Fruit fly (Drosophila melanogaster): ENCODE results near the gene Secp43.

The Secp43 gene

dm6 chr2L:4459543-4459942 lies 5.3 kb upstream of the Secp43 start, which contains the start of the genes mRpL27 and CG15435:
Gene mRpL27 (minus strand): TSS chr2L:4459638.
Gene CG15435 (plus strand): TSS chr2L:4459729.
- peak; percentile 8 for TF ChIP-seq CG15710 (tag; optimal IDR thresholded peaks at IDR 0.05)
- TF ChIP-seq CG34367 (tag; optimal IDR thresholded peaks at IDR 0.05) = no peak
- peak; percentile 22 for TF ChIP-seq EcR (GFP tag; optimal IDR thresholded peaks at IDR 0.05)

dm6 chr2L:4458119-4459056 lies 4.1 kb upstream of the Secp43 start, which contains the start of gene RpL27A:
Gene RpL27A (minus strand): TSS chr2L:4458364.
- TF ChIP-seq CG8159 (tag; optimal IDR thresholded peaks at IDR 0.05) = peak; percentile 44
- TF ChIP-seq CG34367 (tag; optimal IDR thresholded peaks at IDR 0.05) = peak; percentile 65
- no peak for TF ChIP-seq CG13204 (GFP tag; optimal IDR thresholded peaks at IDR 0.05)
- TF ChIP-seq CG12605 (GFP tag; IDR thresholded peaks at IDR 0.05) = peak; percentile 67
- TF ChIP-seq Pif1B (GFP tag; optimal IDR thresholded peaks at IDR 0.05) = no peak
- no peak for TF ChIP-seq EcR (GFP tag; optimal IDR thresholded peaks at IDR 0.05)
- TF ChIP-seq Snoo (tag; optimal IDR thresholded peaks at IDR 0.05) = peak; percentile 81
- TF ChIP-seq gl (tag; optimal IDR thresholded peaks at IDR 0.05) = no peak
- TF ChIP-seq CG15710 (tag; optimal IDR thresholded peaks at IDR 0.05) = peak; percentile 50
- peak; percentile 32 for TF ChIP-seq Ets98B (GFP tag; IDR thresholded peaks at IDR 0.05)
- TF ChIP-seq CG4496 (GFP tag; IDR thresholded peaks at IDR 0.05) = peak; percentile 84
- TF ChIP-seq fd96Ca (GFP tag; IDR thresholded peaks at IDR 0.05) = peak; percentile 14; the same call in 1 of the 3 replicates
- peak; percentile 47; the same call in 1 of the 2 replicates for TF ChIP-seq CG32121 (GFP tag; IDR thresholded peaks at IDR 0.05)
- TF ChIP-seq CG8301 (tag; optimal IDR thresholded peaks at IDR 0.05) = peak; percentile 5
- peak; percentile 41 for TF ChIP-seq CG9948 (tag; optimal IDR thresholded peaks at IDR 0.05)

DNA sequence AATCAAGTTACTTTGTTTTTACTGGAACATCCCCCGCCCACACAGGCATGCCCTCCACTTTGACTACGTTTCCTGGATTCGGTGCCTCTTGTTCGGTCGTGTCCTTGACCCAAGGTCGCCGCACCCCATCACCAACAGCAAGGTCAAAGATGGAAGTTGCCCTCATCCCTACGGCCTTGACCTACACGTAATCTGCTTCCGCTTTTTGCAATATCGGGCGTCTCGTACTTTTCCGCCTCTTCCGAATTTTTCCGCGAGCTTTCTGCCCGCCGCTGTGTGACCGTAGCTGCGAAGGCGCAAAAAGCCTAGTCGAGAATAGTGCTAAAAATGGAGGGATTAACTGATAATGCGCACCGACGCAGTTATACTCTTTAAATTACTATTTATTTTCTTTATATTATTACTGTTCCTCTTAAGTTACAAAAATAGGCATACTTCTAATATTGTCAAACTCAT lies 2.3 kb upstream of the Secp43 start, which contains the start of gene Gs1l:
Gs1l (minus strand) TSS at position 269 of the 456 bp plus-strand sequence.
- no peak for TF ChIP-seq rn (GFP tag; IDR thresholded peaks at IDR 0.05)
- peak; percentile 71 for TF ChIP-seq EcR (GFP tag; optimal IDR thresholded peaks at IDR 0.05)
- TF ChIP-seq CG4496 (GFP tag; IDR thresholded peaks at IDR 0.05) = no peak
- no peak for TF ChIP-seq gl (tag; optimal IDR thresholded peaks at IDR 0.05)
- TF ChIP-seq CG8159 (tag; optimal IDR thresholded peaks at IDR 0.05) = peak; percentile 26
- TF ChIP-seq CG32121 (GFP tag; IDR thresholded peaks at IDR 0.05) = peak; percentile 40; the same call in 1 of the 2 replicates
- no peak for TF ChIP-seq CG34367 (tag; optimal IDR thresholded peaks at IDR 0.05)

DNA sequence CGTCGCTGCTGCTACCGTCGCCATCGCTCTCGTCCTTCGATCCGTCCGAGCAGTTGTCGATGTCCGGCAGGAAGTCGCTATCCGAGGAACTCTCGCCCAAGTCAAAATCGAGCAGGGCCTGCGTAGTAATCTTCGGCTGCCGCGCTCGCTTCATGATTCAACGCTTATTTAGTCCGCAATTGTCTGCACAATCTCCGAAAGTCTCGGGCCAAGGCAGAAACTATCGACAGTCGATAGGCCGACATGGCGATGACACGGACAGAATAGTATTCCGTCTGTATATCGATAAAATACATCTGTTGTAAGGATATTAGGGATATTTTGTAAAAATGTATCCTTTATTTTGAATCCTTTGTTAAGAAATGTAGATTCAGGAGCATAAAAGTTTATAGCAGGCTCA lies 1.5 kb downstream of the Secp43 start, which contains the start of gene CG15439:
CG15439 (minus strand) TSS at position 241 of the 400 bp plus-strand sequence.
- TF ChIP-seq CG10348 (GFP tag; IDR thresholded peaks at IDR 0.05) (no peak), D1 (tag; optimal IDR thresholded peaks at IDR 0.05) (no peak), CG34367 (tag; optimal IDR thresholded peaks at IDR 0.05) (no peak), CG8159 (tag; optimal IDR thresholded peaks at IDR 0.05) (no peak), gl (tag; optimal IDR thresholded peaks at IDR 0.05) (no peak), CG32121 (GFP tag; IDR thresholded peaks at IDR 0.05) (no peak), CG15710 (tag; optimal IDR thresholded peaks at IDR 0.05) (no peak), fd96Ca (GFP tag; IDR thresholded peaks at IDR 0.05) (no peak), CG14655 (GFP tag; optimal IDR thresholded peaks at IDR 0.05) (no peak), CG9948 (tag; optimal IDR thresholded peaks at IDR 0.05) (no peak), Snoo (tag; optimal IDR thresholded peaks at IDR 0.05) (no peak), rn (GFP tag; IDR thresholded peaks at IDR 0.05) (no peak), EcR (GFP tag; optimal IDR thresholded peaks at IDR 0.05) (no peak), Pif1A (GFP tag; optimal IDR thresholded peaks at IDR 0.05) (no peak)

DNA sequence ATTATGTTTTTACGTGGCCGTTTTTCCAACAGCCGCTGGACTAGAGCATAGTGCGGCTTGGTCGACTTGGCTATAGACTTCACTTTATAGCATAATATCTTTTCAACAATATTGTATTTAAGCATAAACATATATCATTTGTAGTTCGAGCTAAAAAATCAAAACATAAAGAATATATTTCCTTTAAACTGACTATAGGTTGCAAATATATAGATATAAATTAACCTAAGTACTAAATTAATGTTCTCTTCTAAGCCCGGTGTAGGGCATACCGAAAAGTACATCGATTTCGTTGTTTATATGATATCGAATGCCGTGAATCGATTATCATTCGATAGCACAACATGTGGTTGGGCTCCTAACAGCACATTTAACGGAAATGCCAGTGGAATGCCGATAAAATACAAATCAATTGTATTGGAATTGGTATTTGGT lies 5.7 kb downstream of the Secp43 start, which contains the start of gene MFS18:
MFS18 (minus strand) TSS at position 54 of the 435 bp plus-strand sequence.
- peak; percentile 97 for TF ChIP-seq fd96Ca (GFP tag; IDR thresholded peaks at IDR 0.05)
- peak; percentile 99 for TF ChIP-seq CG32121 (GFP tag; IDR thresholded peaks at IDR 0.05)
- peak; percentile 99 for TF ChIP-seq Ets98B (GFP tag; IDR thresholded peaks at IDR 0.05)
- TF ChIP-seq CG4496 (GFP tag; IDR thresholded peaks at IDR 0.05) = peak; percentile 99
- peak; percentile 98 for TF ChIP-seq rn (GFP tag; IDR thresholded peaks at IDR 0.05)
- peak; percentile 96 for TF ChIP-seq gl (tag; optimal IDR thresholded peaks at IDR 0.05)
- peak; percentile 88 for TF ChIP-seq CG34367 (tag; optimal IDR thresholded peaks at IDR 0.05)
- no peak for TF ChIP-seq CG13204 (GFP tag; optimal IDR thresholded peaks at IDR 0.05)
- TF ChIP-seq EcR (GFP tag; optimal IDR thresholded peaks at IDR 0.05) = peak; percentile 30
- peak; percentile 96 for TF ChIP-seq Pif1B (GFP tag; optimal IDR thresholded peaks at IDR 0.05)
- peak; percentile 99 for TF ChIP-seq CG14655 (GFP tag; optimal IDR thresholded peaks at IDR 0.05)
- TF ChIP-seq CG8159 (tag; optimal IDR thresholded peaks at IDR 0.05) = peak; percentile 99
- TF ChIP-seq CG8301 (tag; optimal IDR thresholded peaks at IDR 0.05) = peak; percentile 99
- TF ChIP-seq D1 (tag; optimal IDR thresholded peaks at IDR 0.05) = peak; percentile 99
- TF ChIP-seq CG9948 (tag; optimal IDR thresholded peaks at IDR 0.05) = peak; percentile 98
- peak; percentile 81 for TF ChIP-seq CG10348 (GFP tag; IDR thresholded peaks at IDR 0.05)
- TF ChIP-seq Pif1A (GFP tag; optimal IDR thresholded peaks at IDR 0.05) = no peak
- peak; percentile 98 for TF ChIP-seq CG12605 (GFP tag; IDR thresholded peaks at IDR 0.05)
- TF ChIP-seq CG17806 (tag; optimal IDR thresholded peaks at IDR 0.05) = peak; percentile 100
- peak; percentile 97 for TF ChIP-seq Snoo (tag; optimal IDR thresholded peaks at IDR 0.05)
- TF ChIP-seq CG15710 (tag; optimal IDR thresholded peaks at IDR 0.05) = peak; percentile 90
